Fruit fly (Drosophila melanogaster) whole organism, embryonic: Measurements from ENCODE around the gene CG13097.

Experiments
- Bgb ChIP-seq: fragments of 200-800 bp; sonication (Bioruptor generic); IDR thresholded peaks from 2 replicates; pipeline ENCODE4 v1.3.6; 2022; ENCODE audit warnings: missing biosample characterization, missing genetic modification characterization; ENCODE audit not compliant: partially characterized antibody
- CG11093 ChIP-seq: fragments of 200-800 bp; sonication (Bioruptor generic); IDR thresholded peaks from 3 replicates; pipeline ENCODE4 v1.3.6; 2022; ENCODE audit warnings: missing biosample characterization, missing genetic modification characterization
- CG11723 ChIP-seq: fragments of 200-800 bp; sonication (Bioruptor generic); optimal IDR thresholded peaks from 2 replicates; lab custom pipeline; 2017; ENCODE audit warnings: missing biosample characterization, mild to moderate bottlenecking, missing genetic modification characterization
- CG12155 ChIP-seq: fragments of 200-800 bp; sonication (Bioruptor generic); optimal IDR thresholded peaks from 3 replicates; lab custom pipeline; 2016; ENCODE audit warnings: missing biosample characterization, missing genetic modification characterization
- CG12299 ChIP-seq: fragments of 200-800 bp; sonication (Bioruptor generic); optimal IDR thresholded peaks from 2 replicates; lab custom pipeline; 2018; ENCODE audit warnings: missing biosample characterization, mild to moderate bottlenecking, missing genetic modification characterization
- CG14441 ChIP-seq: fragments of 200-800 bp; sonication (Bioruptor generic); IDR thresholded peaks from 2 replicates; pipeline ENCODE4 v1.3.6; 2022; ENCODE audit warnings: missing biosample characterization, missing genetic modification characterization
- CG17385 ChIP-seq: fragments of 200-800 bp; sonication (Bioruptor generic); optimal IDR thresholded peaks from 3 replicates; lab custom pipeline; 2018; ENCODE audit warnings: missing biosample characterization, mild to moderate bottlenecking, missing genetic modification characterization
- CG2120 ChIP-seq: fragments of 200-800 bp; sonication (Bioruptor generic); optimal IDR thresholded peaks from 3 replicates; lab custom pipeline; 2016; ENCODE audit warnings: missing biosample characterization, missing genetic modification characterization
- CG2199 ChIP-seq: fragments of 200-800 bp; sonication (Bioruptor generic); IDR thresholded peaks from 3 replicates; pipeline ENCODE4 v1.3.6; 2022; ENCODE audit warnings: missing biosample characterization, missing genetic modification characterization
- CG2678 ChIP-seq: fragments of 200-800 bp; sonication (Bioruptor generic); optimal IDR thresholded peaks from 3 replicates; lab custom pipeline; 2019; ENCODE audit warnings: missing biosample characterization, mild to moderate bottlenecking, missing genetic modification characterization, moderate library complexity
- CG3163 ChIP-seq: fragments of 200-800 bp; sonication (Bioruptor generic); optimal IDR thresholded peaks from 3 replicates; lab custom pipeline; 2016; ENCODE audit warnings: missing biosample characterization, missing genetic modification characterization
- CG32772 ChIP-seq: fragments of 200-800 bp; sonication (Bioruptor generic); IDR thresholded peaks from 2 replicates; pipeline ENCODE4 v1.3.6; 2022; ENCODE audit warnings: missing biosample characterization, missing genetic modification characterization
- CG34224 ChIP-seq: fragments of 200-800 bp; sonication (Bioruptor generic); IDR thresholded peaks from 3 replicates; pipeline ENCODE4 v1.3.6; 2022; ENCODE audit warnings: missing biosample characterization, missing genetic modification characterization; ENCODE audit not compliant: partially characterized antibody
- CG3838 ChIP-seq: fragments of 200-800 bp; sonication (Bioruptor generic); optimal IDR thresholded peaks from 3 replicates; lab custom pipeline; 2016; ENCODE audit warnings: missing biosample characterization, missing genetic modification characterization
- CG7963 ChIP-seq: fragments of 200-800 bp; sonication (Bioruptor generic); IDR thresholded peaks from 3 replicates; pipeline ENCODE4 v1.3.6; 2022; ENCODE audit warnings: missing biosample characterization, missing genetic modification characterization; ENCODE audit not compliant: partially characterized antibody
- CG8290 ChIP-seq, 3 experiments: fragments of 200-800 bp; sonication (Bioruptor generic); optimal IDR thresholded peaks; 2 replicates each; lab custom pipeline; 2016 to 2019; ENCODE audit warnings: missing biosample characterization in 3 of 3, missing genetic modification characterization in 3 of 3, mild to moderate bottlenecking in 2 of 3, moderate library complexity in 1 of 3
- CG8388 ChIP-seq: fragments of 200-800 bp; sonication (Bioruptor generic); optimal IDR thresholded peaks from 2 replicates; lab custom pipeline; 2019; ENCODE audit warnings: missing biosample characterization, mild to moderate bottlenecking, missing genetic modification characterization, moderate library complexity
- Deaf1 ChIP-seq: fragments of 200-800 bp; optimal IDR thresholded peaks from 3 replicates; lab custom pipeline; 2019; ENCODE audit warnings: missing biosample characterization, mild to moderate bottlenecking, missing genetic modification characterization, moderate library complexity
- Lpt ChIP-seq: fragments of >200 bp; optimal IDR thresholded peaks from 2 replicates; lab custom pipeline; 2018; ENCODE audit warnings: missing biosample characterization, missing genetic modification characterization
- MESR4 ChIP-seq: fragments of 200-800 bp; sonication (Bioruptor generic); optimal IDR thresholded peaks from 2 replicates; lab custom pipeline; 2018; ENCODE audit warnings: missing biosample characterization, mild to moderate bottlenecking, missing genetic modification characterization, moderate library complexity
- Max ChIP-seq: fragments of 200-800 bp; sonication (Bioruptor generic); optimal IDR thresholded peaks from 2 replicates; lab custom pipeline; 2016; ENCODE audit warnings: missing biosample characterization, mild to moderate bottlenecking, missing genetic modification characterization
- NC2α ChIP-seq: fragments of 200-800 bp; sonication (Bioruptor generic); optimal IDR thresholded peaks from 2 replicates; lab custom pipeline; 2016; ENCODE audit warnings: missing biosample characterization, missing genetic modification characterization
- Oaz ChIP-seq: fragments of 200-800 bp; sonication (Bioruptor generic); IDR thresholded peaks from 2 replicates; pipeline ENCODE4 v1.3.6; 2022; ENCODE audit warnings: missing biosample characterization, missing genetic modification characterization
- Oli ChIP-seq: fragments of 200-800 bp; sonication (Bioruptor generic); optimal IDR thresholded peaks from 2 replicates; lab custom pipeline; 2018; ENCODE audit warnings: missing biosample characterization, mild to moderate bottlenecking, missing genetic modification characterization, moderate library complexity
- Rx ChIP-seq: fragments of 200-800 bp; sonication (Bioruptor generic); IDR thresholded peaks from 2 replicates; pipeline ENCODE4 v1.3.6; 2022; ENCODE audit warnings: missing biosample characterization, missing genetic modification characterization
- Ssrp ChIP-seq: fragments of 200-800 bp; sonication (Bioruptor generic); optimal IDR thresholded peaks from 2 replicates; lab custom pipeline; 2018; ENCODE audit warnings: missing biosample characterization, mild to moderate bottlenecking, missing genetic modification characterization, moderate library complexity
- Taf1 ChIP-seq: fragments of 200-800 bp; sonication (Bioruptor generic); IDR thresholded peaks from 2 replicates; pipeline ENCODE4 v1.3.6; 2022; ENCODE audit warnings: missing biosample characterization, missing genetic modification characterization
- Xbp1 ChIP-seq: fragments of 200-800 bp; sonication (Bioruptor generic); optimal IDR thresholded peaks from 3 replicates; lab custom pipeline; 2016; ENCODE audit warnings: missing biosample characterization, mild to moderate bottlenecking, missing genetic modification characterization
- ab ChIP-seq: fragments of 200-800 bp; sonication (Bioruptor generic); optimal IDR thresholded peaks from 2 replicates; lab custom pipeline; 2016; ENCODE audit warnings: missing biosample characterization, missing genetic modification characterization
- bsh ChIP-seq, 2 experiments: fragments of 200-800 bp; sonication (Bioruptor generic); optimal IDR thresholded peaks; 2 replicates each; lab custom pipeline; 2017 to 2018; ENCODE audit warnings: mild to moderate bottlenecking in 2 of 2, missing biosample characterization in 2 of 2, missing genetic modification characterization in 2 of 2, moderate library complexity in 1 of 2
- caup ChIP-seq: fragments of 200-800 bp; sonication (Bioruptor generic); optimal IDR thresholded peaks from 3 replicates; lab custom pipeline; 2017; ENCODE audit warnings: missing biosample characterization, mild to moderate bottlenecking, missing genetic modification characterization, moderate library complexity; ENCODE audit not compliant: severe bottlenecking
- ci ChIP-seq: fragments of 200-800 bp; sonication (Bioruptor generic); IDR thresholded peaks from 3 replicates; pipeline ENCODE4 v1.3.6; 2022; ENCODE audit warnings: missing biosample characterization, missing genetic modification characterization
- crol ChIP-seq: fragments of 200-800 bp; sonication (Bioruptor generic); IDR thresholded peaks from 2 replicates; pipeline ENCODE4 v1.3.6; 2022; ENCODE audit warnings: missing biosample characterization, missing genetic modification characterization
- grau ChIP-seq: fragments of 200-800 bp; optimal IDR thresholded peaks from 3 replicates; lab custom pipeline; 2019; ENCODE audit warnings: missing biosample characterization, mild to moderate bottlenecking, missing genetic modification characterization, moderate library complexity
- her ChIP-seq: fragments of 200-800 bp; sonication (Bioruptor generic); optimal IDR thresholded peaks from 2 replicates; lab custom pipeline; 2016; ENCODE audit warnings: missing biosample characterization, missing genetic modification characterization
- inv ChIP-seq: fragments of 200-800 bp; sonication (Bioruptor generic); IDR thresholded peaks from 2 replicates; pipeline ENCODE4 v1.3.6; 2022; ENCODE audit warnings: missing biosample characterization, missing genetic modification characterization; ENCODE audit not compliant: partially characterized antibody
- jigr1 ChIP-seq: fragments of 200-800 bp; sonication (Bioruptor generic); IDR thresholded peaks from 3 replicates; pipeline ENCODE4 v1.3.6; 2022; ENCODE audit warnings: missing biosample characterization, missing genetic modification characterization
- jing ChIP-seq: fragments of 200-800 bp; sonication (Bioruptor generic); optimal IDR thresholded peaks from 2 replicates; lab custom pipeline; 2018; ENCODE audit warnings: missing biosample characterization, mild to moderate bottlenecking, missing genetic modification characterization
- knrl ChIP-seq: fragments of 200-800 bp; sonication (Bioruptor generic); IDR thresholded peaks from 3 replicates; pipeline ENCODE4 v1.3.6; 2022; ENCODE audit warnings: missing biosample characterization, missing genetic modification characterization; ENCODE audit not compliant: partially characterized antibody
- lola ChIP-seq, 3 experiments: fragments of >200 bp in 2 of 3; fragments of 200-800 bp in 1 of 3; sonication (Bioruptor generic) in 1 of 3; optimal IDR thresholded peaks; 2 replicates each; lab custom pipeline; 2017 to 2019; ENCODE audit warnings: missing biosample characterization in 3 of 3, missing genetic modification characterization in 3 of 3, mild to moderate bottlenecking in 1 of 3, moderate library complexity in 1 of 3
- odd ChIP-seq: fragments of 200-800 bp; sonication (Bioruptor generic); optimal IDR thresholded peaks from 2 replicates; lab custom pipeline; 2017; ENCODE audit warnings: missing biosample characterization, mild to moderate bottlenecking, missing genetic modification characterization
- p53 ChIP-seq: fragments of 200-800 bp; sonication (Bioruptor generic); optimal IDR thresholded peaks from 2 replicates; lab custom pipeline; 2016; ENCODE audit warnings: missing biosample characterization, missing genetic modification characterization
- pnt ChIP-seq: fragments of 200-800 bp; sonication (Bioruptor generic); optimal IDR thresholded peaks from 3 replicates; lab custom pipeline; 2016; ENCODE audit warnings: missing biosample characterization, missing genetic modification characterization
- sima ChIP-seq: fragments of 200-800 bp; sonication (Bioruptor generic); optimal IDR thresholded peaks from 2 replicates; lab custom pipeline; 2016; ENCODE audit warnings: missing biosample characterization, missing genetic modification characterization
- sr ChIP-seq: fragments of 200-800 bp; sonication (Bioruptor generic); IDR thresholded peaks from 3 replicates; pipeline ENCODE4 v1.3.6; 2022; ENCODE audit warnings: missing biosample characterization, missing genetic modification characterization
- sug ChIP-seq: fragments of 200-800 bp; optimal IDR thresholded peaks from 2 replicates; lab custom pipeline; 2019; ENCODE audit warnings: missing biosample characterization, mild to moderate bottlenecking, missing genetic modification characterization, moderate library complexity
- z ChIP-seq: fragments of 200-800 bp; sonication (Bioruptor generic); IDR thresholded peaks from 3 replicates; pipeline ENCODE4 v1.3.6; 2022; ENCODE audit warnings: missing biosample characterization, missing genetic modification characterization

CG13097 gene

dm6 chr2L:8463144-8464106 lies 51.2 kb downstream of the CG13097 start, which contains the start of gene Agpat2 (continued):
- TF ChIP-seq MESR4 (GFP tag; lab: Kevin White, UChicago), result peak; percentile 12
- TF ChIP-seq p53, result peak; percentile 39
- TF ChIP-seq z (GFP tag; lab: Robert Waterston, UW), result no peak
- peak; percentile 87 for TF ChIP-seq ci
- peak; percentile 67 for TF ChIP-seq jing (GFP tag; lab: Kevin White, UChicago)
- TF ChIP-seq CG12155 (GFP tag; lab: Kevin White, UChicago), result peak; percentile 70
- TF ChIP-seq CG17385, result peak; percentile 79
- TF ChIP-seq Ssrp (tag; lab: Kevin White, UChicago), result peak; percentile 83
- peak; percentile 46 for TF ChIP-seq Oaz
- peak; percentile 79 for TF ChIP-seq Max (GFP tag; lab: Kevin White, UChicago)
- TF ChIP-seq CG2199 (GFP tag; lab: Robert Waterston, UW), result no peak
- peak in 1 of 3 experiments; percentile 86 for TF ChIP-seq lola (GFP tag; optimal IDR thresholded peaks at IDR 0.05; lab: Kevin White, UChicago)
- TF ChIP-seq CG14441, result peak; percentile 68
- peak; percentile 56 for TF ChIP-seq NC2α (GFP tag; lab: Kevin White, UChicago)
- TF ChIP-seq Xbp1, result peak; percentile 89
- TF ChIP-seq Rx (GFP tag; lab: Robert Waterston, UW), result peak; percentile 46; the same call in 1 of the 2 replicates
- TF ChIP-seq CG8290 (GFP tag; optimal IDR thresholded peaks at IDR 0.05; lab: Kevin White, UChicago), result peak; percentile 59
- peak in 1 of 2 experiments; percentile 58 for TF ChIP-seq CG8290 (tag; optimal IDR thresholded peaks at IDR 0.05; lab: Kevin White, UChicago)
- TF ChIP-seq sug, result peak; percentile 17
- TF ChIP-seq CG34224 (GFP tag; lab: Robert Waterston, UW), result no peak
- peak; percentile 22 for TF ChIP-seq sima
- no peak for TF ChIP-seq Lpt (GFP tag; lab: Kevin White, UChicago)
- peak; percentile 42 for TF ChIP-seq Deaf1 (tag; lab: Kevin White, UChicago)
- peak; percentile 59 for TF ChIP-seq Taf1 (GFP tag; lab: Robert Waterston, UW)
- peak; percentile 81 for TF ChIP-seq caup (GFP tag; lab: Kevin White, UChicago)
- peak; percentile 31 for TF ChIP-seq ab (GFP tag; lab: Kevin White, UChicago)
- TF ChIP-seq Bgb, result no peak
- TF ChIP-seq grau, result peak; percentile 83
- peak; percentile 24 for TF ChIP-seq CG3163 (GFP tag; lab: Kevin White, UChicago)
- TF ChIP-seq sr (GFP tag; lab: Robert Waterston, UW), result 0 out of 3 replicates have a peak, but pooled peaks have one; percentile 9
- peak; percentile 57 for TF ChIP-seq her (GFP tag; lab: Kevin White, UChicago)
- peak; percentile 88 for TF ChIP-seq Oli
- TF ChIP-seq pnt, result peak; percentile 83
- TF ChIP-seq jigr1 (GFP tag; lab: Robert Waterston, UW), result 0 out of 3 replicates have a peak, but pooled peaks have one; percentile 30
- peak; percentile 61 for TF ChIP-seq CG32772 (GFP tag; lab: Robert Waterston, UW)
- TF ChIP-seq crol (GFP tag; lab: Robert Waterston, UW), result peak; percentile 77
- TF ChIP-seq inv, result no peak
- peak; percentile 93 for TF ChIP-seq CG2120
- TF ChIP-seq knrl (GFP tag; lab: Robert Waterston, UW), result no peak
- peak; percentile 81 for TF ChIP-seq CG12299 (tag; lab: Kevin White, UChicago)
- TF ChIP-seq CG7963 (GFP tag; lab: Robert Waterston, UW), result no peak
- TF ChIP-seq CG2678, result peak; percentile 92
- TF ChIP-seq odd (GFP tag; lab: Kevin White, UChicago), result peak; percentile 73
- peak; percentile 64 for TF ChIP-seq CG11723 (GFP tag; lab: Kevin White, UChicago)
- peak; percentile 55 for TF ChIP-seq CG3838 (GFP tag; lab: Kevin White, UChicago)
- peak; percentile 45; the same call in 1 of the 3 replicates for TF ChIP-seq CG11093 (GFP tag; lab: Robert Waterston, UW)
- peak in 1 of 2 experiments; percentile 92 for TF ChIP-seq bsh (GFP tag; optimal IDR thresholded peaks at IDR 0.05; lab: Kevin White, UChicago)
- peak; percentile 87 for TF ChIP-seq CG8388 (GFP tag; lab: Kevin White, UChicago)
